Worm (Caenorhabditis elegans) whole organism, L1 larva: ENCODE results near the gene srlf-3.

ENCODE experiments used
- C04F5.9 ChIP-seq: sonication (generic microtip); optimal IDR thresholded peaks from 2 replicates; lab custom pipeline; 2016; ENCODE audit warnings: missing genetic modification characterization, missing compliant biosample characterization
- C34B4.2 ChIP-seq: sonication (generic microtip); optimal IDR thresholded peaks from 2 replicates; lab custom pipeline; 2017; ENCODE audit warnings: mild to moderate bottlenecking, missing genetic modification characterization, missing compliant biosample characterization
- aha-1 ChIP-seq: fragments of 150-350 bp; optimal IDR thresholded peaks from 2 replicates; lab custom pipeline; 2014; ENCODE audit warnings: missing biosample characterization, missing genetic modification characterization
- alr-1 ChIP-seq: fragments of 200-800 bp; sonication (Bioruptor generic); optimal IDR thresholded peaks from 2 replicates; lab custom pipeline; 2018; ENCODE audit warnings: borderline replicate concordance, mild to moderate bottlenecking, missing genetic modification characterization, missing compliant biosample characterization
- aly-2 ChIP-seq: fragments of 150-350 bp; optimal IDR thresholded peaks from 2 replicates; lab custom pipeline; 2014; ENCODE audit warnings: missing biosample characterization, missing genetic modification characterization
- ama-1 ChIP-seq: fragments of 150-350 bp; optimal IDR thresholded peaks from 2 replicates; lab custom pipeline; 2014
- blmp-1 ChIP-seq: fragments of 150-350 bp; optimal IDR thresholded peaks from 2 replicates; lab custom pipeline; 2014; ENCODE audit warnings: missing biosample characterization, missing genetic modification characterization
- ceh-88 ChIP-seq: fragments of 200-800 bp; sonication (Bioruptor generic); IDR thresholded peaks from 2 replicates; pipeline ENCODE4 v1.3.6; 2022; ENCODE audit warnings: missing genetic modification characterization, missing compliant biosample characterization
- ces-1 ChIP-seq: fragments of 150-350 bp; optimal IDR thresholded peaks from 2 replicates; lab custom pipeline; 2014; ENCODE audit warnings: missing biosample characterization, missing genetic modification reagents, missing genetic modification characterization
- dpl-1 ChIP-seq, 3 experiments: fragments of 150-350 bp in 2 of 3; sonication (generic microtip) in 1 of 3; optimal IDR thresholded peaks; 2 replicates each; lab custom pipeline; 2014 to 2017; ENCODE audit warnings: missing biosample characterization in 3 of 3, missing genetic modification characterization in 3 of 3, missing genetic modification reagents in 3 of 3
- efl-3 ChIP-seq: fragments of 200-800 bp; sonication (Bioruptor generic); optimal IDR thresholded peaks from 2 replicates; lab custom pipeline; 2018; ENCODE audit warnings: mild to moderate bottlenecking, missing genetic modification characterization, missing compliant biosample characterization
- egl-27 ChIP-seq, 2 experiments: fragments of 150-350 bp in 1 of 2; sonication (generic microtip); optimal IDR thresholded peaks; 3 replicates each; lab custom pipeline; 2017 to 2018; ENCODE audit warnings: missing biosample characterization in 2 of 2, missing genetic modification characterization in 2 of 2, missing genetic modification reagents in 2 of 2
- elt-2 ChIP-seq: sonication (generic microtip); optimal IDR thresholded peaks from 2 replicates; lab custom pipeline; 2016; ENCODE audit warnings: missing genetic modification characterization, mild to moderate bottlenecking, inconsistent platforms, missing compliant biosample characterization, missing genetic modification reagents
- ets-5 ChIP-seq: fragments of 200-800 bp; sonication (Bioruptor generic); IDR thresholded peaks from 2 replicates; pipeline ENCODE4 v1.3.6; 2022; ENCODE audit warnings: missing genetic modification characterization, missing compliant biosample characterization
- fkh-10 ChIP-seq: sonication (generic microtip); optimal IDR thresholded peaks from 2 replicates; lab custom pipeline; 2017; ENCODE audit warnings: missing biosample characterization, missing genetic modification reagents, missing genetic modification characterization
- fkh-4 ChIP-seq: sonication (generic microtip); optimal IDR thresholded peaks from 2 replicates; lab custom pipeline; 2016; ENCODE audit warnings: missing compliant biosample characterization, missing genetic modification characterization, borderline replicate concordance
- fkh-8 ChIP-seq: sonication (generic microtip); optimal IDR thresholded peaks from 2 replicates; lab custom pipeline; 2016; ENCODE audit warnings: mild to moderate bottlenecking, missing genetic modification characterization, missing compliant biosample characterization
- grh-1 ChIP-seq: fragments of 200-800 bp; sonication (Bioruptor generic); IDR thresholded peaks from 2 replicates; pipeline ENCODE4 v1.3.6; 2022; ENCODE audit warnings: missing genetic modification reagents, missing genetic modification characterization, missing compliant biosample characterization
- hlh-17 ChIP-seq: fragments of 200-800 bp; sonication (Bioruptor generic); optimal IDR thresholded peaks from 2 replicates; lab custom pipeline; 2018; ENCODE audit warnings: missing genetic modification characterization, mild to moderate bottlenecking, missing compliant biosample characterization, moderate library complexity, borderline replicate concordance
- hlh-4 ChIP-seq: sonication (generic microtip); optimal IDR thresholded peaks from 2 replicates; lab custom pipeline; 2016; ENCODE audit warnings: mild to moderate bottlenecking, missing genetic modification characterization, missing compliant biosample characterization
- isw-1 ChIP-seq: fragments of 200-800 bp; sonication (Bioruptor generic); IDR thresholded peaks from 2 replicates; pipeline ENCODE4 v1.3.6; 2022; ENCODE audit warnings: missing genetic modification characterization, missing compliant biosample characterization
- lin-15B ChIP-seq: fragments of 150-350 bp; sonication (generic microtip); optimal IDR thresholded peaks from 3 replicates; lab custom pipeline; 2014; ENCODE audit warnings: missing biosample characterization, missing genetic modification characterization
- lin-35 ChIP-seq, 2 experiments: fragments of 150-350 bp; optimal IDR thresholded peaks; 2 replicates each; lab custom pipeline; 2014; ENCODE audit warnings: missing biosample characterization in 2 of 2, missing genetic modification characterization in 2 of 2, missing genetic modification reagents in 2 of 2
- lin-39 ChIP-seq: fragments of 150-350 bp; optimal IDR thresholded peaks from 2 replicates; lab custom pipeline; 2014; ENCODE audit warnings: missing biosample characterization, missing genetic modification reagents, missing genetic modification characterization
- mdl-1 ChIP-seq, 2 experiments: fragments of 150-350 bp; optimal IDR thresholded peaks; 2 replicates each; lab custom pipeline; 2014 to 2017; ENCODE audit warnings: missing biosample characterization in 2 of 2, missing genetic modification characterization in 2 of 2, inconsistent platforms in 1 of 2
- mef-2 ChIP-seq: fragments of 150-350 bp; optimal IDR thresholded peaks from 2 replicates; lab custom pipeline; 2014; ENCODE audit warnings: missing biosample characterization, missing genetic modification characterization
- mep-1 ChIP-seq: fragments of 150-350 bp; optimal IDR thresholded peaks from 2 replicates; lab custom pipeline; 2014; ENCODE audit warnings: missing biosample characterization, missing genetic modification characterization
- nhr-11 ChIP-seq: fragments of 150-350 bp; optimal IDR thresholded peaks from 2 replicates; lab custom pipeline; 2014; ENCODE audit warnings: missing biosample characterization, missing genetic modification characterization
- nhr-12 ChIP-seq: sonication (generic microtip); optimal IDR thresholded peaks from 2 replicates; lab custom pipeline; 2017; ENCODE audit warnings: missing biosample characterization, missing genetic modification characterization
- nhr-19 ChIP-seq: fragments of 200-800 bp; sonication (Bioruptor generic); conservative IDR thresholded peaks from 2 replicates; pipeline ENCODE4 v1.3.6; 2022; ENCODE audit warnings: missing genetic modification characterization, missing compliant biosample characterization
- nhr-28 ChIP-seq: fragments of 150-350 bp; optimal IDR thresholded peaks from 2 replicates; lab custom pipeline; 2014; ENCODE audit warnings: missing biosample characterization, missing genetic modification characterization
- nhr-47 ChIP-seq: sonication (generic microtip); optimal IDR thresholded peaks from 2 replicates; lab custom pipeline; 2016; ENCODE audit warnings: mild to moderate bottlenecking, missing genetic modification characterization, moderate library complexity, missing compliant biosample characterization
- nhr-71 ChIP-seq: sonication (generic microtip); optimal IDR thresholded peaks from 2 replicates; lab custom pipeline; 2016; ENCODE audit warnings: mild to moderate bottlenecking, missing genetic modification characterization, moderate library complexity, missing compliant biosample characterization
- nhr-77 ChIP-seq: fragments of 150-350 bp; optimal IDR thresholded peaks from 2 replicates; lab custom pipeline; 2014; ENCODE audit warnings: missing biosample characterization, missing genetic modification characterization
- nhr-90 ChIP-seq: sonication (generic microtip); optimal IDR thresholded peaks from 2 replicates; lab custom pipeline; 2016; ENCODE audit warnings: mild to moderate bottlenecking, missing genetic modification characterization, missing compliant biosample characterization; ENCODE audit not compliant: poor library complexity
- pqm-1 ChIP-seq: sonication (generic microtip); optimal IDR thresholded peaks from 3 replicates; lab custom pipeline; 2017; ENCODE audit warnings: missing biosample characterization, missing genetic modification characterization
- rnt-1 ChIP-seq: sonication (generic microtip); optimal IDR thresholded peaks from 2 replicates; lab custom pipeline; 2016; ENCODE audit warnings: mild to moderate bottlenecking, missing genetic modification characterization, moderate library complexity, missing compliant biosample characterization
- snpc-4 ChIP-seq: fragments of 150-350 bp; optimal IDR thresholded peaks from 2 replicates; lab custom pipeline; 2014; ENCODE audit warnings: missing biosample characterization, missing genetic modification characterization
- tbx-2 ChIP-seq: sonication (generic microtip); optimal IDR thresholded peaks from 2 replicates; lab custom pipeline; 2016; ENCODE audit warnings: missing genetic modification characterization, missing compliant biosample characterization
- unc-130 ChIP-seq: fragments of 150-350 bp; optimal IDR thresholded peaks from 2 replicates; lab custom pipeline; 2017; ENCODE audit warnings: missing biosample characterization, missing genetic modification characterization, inconsistent platforms
- unc-30 ChIP-seq: sonication (generic microtip); optimal IDR thresholded peaks from 2 replicates; lab custom pipeline; 2017; ENCODE audit warnings: missing biosample characterization, missing genetic modification characterization
- unc-62 ChIP-seq: fragments of 150-350 bp; optimal IDR thresholded peaks from 2 replicates; lab custom pipeline; 2014; ENCODE audit warnings: missing biosample characterization, missing genetic modification reagents, missing genetic modification characterization
- zag-1 ChIP-seq: fragments of 150-350 bp; optimal IDR thresholded peaks from 2 replicates; lab custom pipeline; 2014; ENCODE audit warnings: missing biosample characterization, missing genetic modification characterization
- ztf-11 ChIP-seq, 2 experiments: sonication (generic microtip); optimal IDR thresholded peaks; 2 replicates each; lab custom pipeline; 2016 to 2017; ENCODE audit warnings: missing genetic modification characterization in 2 of 2, missing biosample characterization in 1 of 2, missing compliant biosample characterization in 1 of 2

srlf-3 gene

DNA sequence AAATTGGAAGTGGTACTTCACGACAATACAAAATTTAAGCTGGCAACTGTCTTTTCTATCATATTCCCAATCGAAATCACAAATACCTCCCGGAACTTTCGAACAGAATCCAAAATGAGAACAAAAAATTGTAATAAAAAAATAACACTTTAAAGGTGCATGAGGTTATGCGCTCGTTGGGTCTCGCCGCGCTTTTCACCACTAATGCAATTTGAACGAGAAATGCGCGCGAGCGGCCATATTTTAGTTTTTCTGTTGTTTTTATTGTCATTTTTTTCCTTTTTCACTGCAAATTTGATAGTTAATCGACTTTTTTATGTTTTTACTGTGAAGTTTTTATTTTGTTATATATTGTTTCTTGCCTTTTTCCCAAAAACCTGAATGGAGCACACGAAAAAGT is 23.8 kb downstream of the srlf-3 start, which contains the start of gene mes-6 (continued):
- TF ChIP-seq hlh-17 (no peak), unc-30 (tag; lab: Kevin White, UChicago) (no peak), mdl-1 (tag; optimal IDR thresholded peaks at IDR 0.05; lab: Kevin White, UChicago) (peak in 1 of 2 experiments; percentile 19), blmp-1 (tag; lab: Kevin White, UChicago) (peak; percentile 31), lin-39 (no peak), nhr-90 (tag; lab: Kevin White, UChicago) (no peak), alr-1 (no peak), fkh-8 (tag; lab: Kevin White, UChicago) (no peak), nhr-77 (tag; lab: Kevin White, UChicago) (no peak), dpl-1 (GFP tag; optimal IDR thresholded peaks at IDR 0.05; lab: Kevin White, UChicago) (peak; percentile 84 to 90 (median 87)), fkh-4 (tag; lab: Kevin White, UChicago) (no peak), ama-1 (lab: Kevin White, UChicago) (no peak), zag-1 (tag; lab: Kevin White, UChicago) (no peak), ceh-88 (GFP tag; lab: Robert Waterston, UW) (no peak), nhr-47 (tag; lab: Kevin White, UChicago) (peak; percentile 45), nhr-19 (GFP tag; lab: Robert Waterston, UW) (peak; percentile 16; the same call in 1 of the 2 replicates), ces-1 (GFP tag; lab: Kevin White, UChicago) (peak; percentile 46), nhr-28 (tag; lab: Kevin White, UChicago) (no peak), hlh-4 (tag; lab: Kevin White, UChicago) (no peak), lin-35 (GFP tag; optimal IDR thresholded peaks at IDR 0.05; lab: Kevin White, UChicago) (peak; percentile 87 to 91), nhr-11 (tag; lab: Kevin White, UChicago) (no peak), egl-27 (tag; optimal IDR thresholded peaks at IDR 0.05; lab: Kevin White, UChicago) (no peak), ztf-11 (tag; optimal IDR thresholded peaks at IDR 0.05; lab: Kevin White, UChicago) (no peak), rnt-1 (tag; lab: Kevin White, UChicago) (peak; percentile 59), aly-2 (no peak), pqm-1 (no peak), lin-15B (tag; lab: Kevin White, UChicago) (no peak), isw-1 (peak; percentile 27; the same call in 1 of the 2 replicates), nhr-12 (tag; lab: Kevin White, UChicago) (no peak), fkh-10 (GFP tag; lab: Kevin White, UChicago) (peak; percentile 19), efl-3 (no peak), C04F5.9 (tag; lab: Kevin White, UChicago) (no peak), mep-1 (tag; lab: Kevin White, UChicago) (peak; percentile 51), snpc-4 (tag; lab: Kevin White, UChicago) (no peak), ets-5 (GFP tag; lab: Robert Waterston, UW) (no peak), nhr-71 (tag; lab: Kevin White, UChicago) (peak; percentile 42), elt-2 (tag; lab: Kevin White, UChicago) (no peak), tbx-2 (tag; lab: Kevin White, UChicago) (peak; percentile 27), grh-1 (no peak), C34B4.2 (tag; lab: Kevin White, UChicago) (no peak), mef-2 (no peak), unc-130 (tag; lab: Kevin White, UChicago) (peak; percentile 42), aha-1 (no peak), unc-62 (GFP tag; lab: Kevin White, UChicago) (no peak)
